Fruit fly (Drosophila melanogaster): Measurements from ENCODE around the gene Rh4.

The Rh4 gene

dm6 chr3L:16865123-16865831 lies 3.0 kb upstream of the Rh4 start, which contains the start of gene Lmpt:
Gene Lmpt, plus strand, starts transcription at chr3L:16865295.
- peak; percentile 11 for TF ChIP-seq Mnt (GFP tag; optimal IDR thresholded peaks at IDR 0.05)
- no peak for TF ChIP-seq toe (GFP tag; optimal IDR thresholded peaks at IDR 0.05)
- no peak for TF ChIP-seq CG1620 (GFP tag; optimal IDR thresholded peaks at IDR 0.05)
- no peak for TF ChIP-seq pad (GFP tag; optimal IDR thresholded peaks at IDR 0.05)
- no peak for TF ChIP-seq Clk (GFP tag; optimal IDR thresholded peaks at IDR 0.05)
- TF ChIP-seq CG5204 (GFP tag; optimal IDR thresholded peaks at IDR 0.05) = no peak
- peak; percentile 30 for TF ChIP-seq CG7101 (tag; optimal IDR thresholded peaks at IDR 0.05)
- no peak for TF ChIP-seq CG11617 (GFP tag; optimal IDR thresholded peaks at IDR 0.05)
- TF ChIP-seq cic (GFP tag; optimal IDR thresholded peaks at IDR 0.05) = no peak
- TF ChIP-seq CG7045 (GFP tag; optimal IDR thresholded peaks at IDR 0.05) = no peak
- no peak for TF ChIP-seq kay (GFP tag; ENCODE audit: borderline replicate concordance)
- no peak for TF ChIP-seq CG33017 (tag; optimal IDR thresholded peaks at IDR 0.05)
- TF ChIP-seq CG14711 (tag; optimal IDR thresholded peaks at IDR 0.05) = no peak
- peak; percentile 34 for TF ChIP-seq bab1 (GFP tag; optimal IDR thresholded peaks at IDR 0.05)
- no peak for TF ChIP-seq tj (GFP tag; optimal IDR thresholded peaks at IDR 0.05)
- no peak for TF ChIP-seq Hr96 (GFP tag; optimal IDR thresholded peaks at IDR 0.05)
- TF ChIP-seq cnc (optimal IDR thresholded peaks at IDR 0.05) = no peak
- no peak for TF ChIP-seq CG12768 (GFP tag; optimal IDR thresholded peaks at IDR 0.05)
- TF ChIP-seq Crg-1 (GFP tag; optimal IDR thresholded peaks at IDR 0.05) = no peak
- no peak for TF ChIP-seq ovo (GFP tag; optimal IDR thresholded peaks at IDR 0.05)

DNA sequence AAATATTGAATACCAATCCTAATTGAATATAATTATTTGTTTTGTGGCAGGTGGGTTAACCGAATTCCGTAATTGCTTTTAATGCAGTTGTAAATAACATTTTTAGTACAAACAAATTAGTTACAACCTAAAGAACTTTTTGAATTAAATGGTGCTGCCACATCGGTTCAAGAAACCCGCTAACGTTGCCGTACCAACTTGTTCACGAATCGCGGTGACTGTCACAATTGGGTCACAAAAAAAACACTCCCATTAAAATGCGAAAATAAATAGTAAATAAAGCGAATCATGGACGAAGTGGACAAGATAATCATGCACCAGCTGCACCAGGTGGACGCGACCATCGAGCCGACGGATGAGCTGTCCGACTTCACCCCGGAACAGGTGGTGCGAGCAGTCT lies 641 bp upstream of the Rh4 start, which contains the start of gene CG9951:
Gene CG9951 (plus strand): TSS at position 207 of the 400 bp plus-strand sequence.
- TF ChIP-seq ovo (GFP tag; optimal IDR thresholded peaks at IDR 0.05) (no peak), bab1 (GFP tag; optimal IDR thresholded peaks at IDR 0.05) (peak; percentile 6)

DNA sequence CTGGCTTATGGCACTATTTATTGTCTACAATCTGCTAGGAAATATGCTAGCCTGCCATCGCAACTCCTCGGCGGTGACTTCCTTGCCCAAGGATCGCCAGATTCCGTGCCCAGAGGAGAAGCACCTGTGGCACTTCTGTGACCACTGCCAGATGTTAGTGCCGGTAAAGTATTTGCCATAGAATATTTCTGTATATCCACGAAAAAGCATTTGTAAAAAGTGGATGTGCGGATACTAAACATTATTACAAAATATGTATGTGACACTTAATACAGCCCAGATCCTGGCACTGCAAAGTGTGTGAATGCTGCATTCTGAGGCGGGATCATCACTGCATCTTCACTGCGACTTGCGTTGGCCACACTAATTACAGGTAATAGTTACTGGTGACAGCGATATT lies 1.4 kb downstream of the Rh4 start:
- TF ChIP-seq toe (GFP tag; optimal IDR thresholded peaks at IDR 0.05) = no peak
- TF ChIP-seq CG1620 (GFP tag; optimal IDR thresholded peaks at IDR 0.05) = no peak
- TF ChIP-seq CG11617 (GFP tag; optimal IDR thresholded peaks at IDR 0.05) = no peak
- TF ChIP-seq bab1 (GFP tag; optimal IDR thresholded peaks at IDR 0.05) = no peak
- no peak for TF ChIP-seq Crg-1 (GFP tag; optimal IDR thresholded peaks at IDR 0.05)
- no peak for TF ChIP-seq CG7045 (GFP tag; optimal IDR thresholded peaks at IDR 0.05)
- TF ChIP-seq kay (GFP tag; ENCODE audit: borderline replicate concordance) = no peak
- no peak for TF ChIP-seq ovo (GFP tag; optimal IDR thresholded peaks at IDR 0.05)
- no peak for TF ChIP-seq CG5204 (GFP tag; optimal IDR thresholded peaks at IDR 0.05)
- TF ChIP-seq pad (GFP tag; optimal IDR thresholded peaks at IDR 0.05) = no peak
- TF ChIP-seq CG12768 (GFP tag; optimal IDR thresholded peaks at IDR 0.05) = no peak
- TF ChIP-seq Mnt (GFP tag; optimal IDR thresholded peaks at IDR 0.05) = no peak
- no peak for TF ChIP-seq Clk (GFP tag; optimal IDR thresholded peaks at IDR 0.05)
- no peak for TF ChIP-seq CG7101 (tag; optimal IDR thresholded peaks at IDR 0.05)
- no peak for TF ChIP-seq CG33017 (tag; optimal IDR thresholded peaks at IDR 0.05)

DNA sequence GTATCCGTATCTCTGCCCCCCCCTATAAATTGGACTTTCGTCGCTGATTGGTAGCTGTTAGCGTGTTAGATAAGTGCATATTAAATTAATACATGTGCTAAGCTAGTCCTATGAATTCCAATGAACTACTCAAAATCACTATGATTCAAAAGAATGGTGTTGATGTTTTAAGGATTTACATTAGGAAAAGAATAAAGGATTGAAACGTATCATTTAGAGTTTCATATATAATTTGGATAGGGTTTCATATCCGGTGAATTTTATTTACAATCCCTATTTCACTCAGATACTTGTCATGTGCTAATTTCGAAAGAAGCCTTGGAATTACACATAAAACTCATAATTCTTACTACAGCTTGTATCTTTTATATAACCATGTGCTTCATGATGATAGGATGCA lies 2.0 kb downstream of the Rh4 start, which contains the start of gene CG13029:
Gene CG13029 (plus strand): TSS at position 301 of the 400 bp plus-strand sequence.
- no peak for TF ChIP-seq Mnt (GFP tag; optimal IDR thresholded peaks at IDR 0.05)
- TF ChIP-seq kay (GFP tag; ENCODE audit: borderline replicate concordance) = no peak
- no peak for TF ChIP-seq tj (GFP tag; optimal IDR thresholded peaks at IDR 0.05)
- no peak for TF ChIP-seq cnc (optimal IDR thresholded peaks at IDR 0.05)
- TF ChIP-seq CG7045 (GFP tag; optimal IDR thresholded peaks at IDR 0.05) = no peak
- TF ChIP-seq bab1 (GFP tag; optimal IDR thresholded peaks at IDR 0.05) = no peak
- TF ChIP-seq Crg-1 (GFP tag; optimal IDR thresholded peaks at IDR 0.05) = no peak
- TF ChIP-seq pad (GFP tag; optimal IDR thresholded peaks at IDR 0.05) = no peak
- TF ChIP-seq CG33017 (tag; optimal IDR thresholded peaks at IDR 0.05) = no peak
- no peak for TF ChIP-seq Clk (GFP tag; optimal IDR thresholded peaks at IDR 0.05)
- TF ChIP-seq CG7101 (tag; optimal IDR thresholded peaks at IDR 0.05) = no peak
- no peak for TF ChIP-seq cic (GFP tag; optimal IDR thresholded peaks at IDR 0.05)
- no peak for TF ChIP-seq CG14711 (tag; optimal IDR thresholded peaks at IDR 0.05)

DNA sequence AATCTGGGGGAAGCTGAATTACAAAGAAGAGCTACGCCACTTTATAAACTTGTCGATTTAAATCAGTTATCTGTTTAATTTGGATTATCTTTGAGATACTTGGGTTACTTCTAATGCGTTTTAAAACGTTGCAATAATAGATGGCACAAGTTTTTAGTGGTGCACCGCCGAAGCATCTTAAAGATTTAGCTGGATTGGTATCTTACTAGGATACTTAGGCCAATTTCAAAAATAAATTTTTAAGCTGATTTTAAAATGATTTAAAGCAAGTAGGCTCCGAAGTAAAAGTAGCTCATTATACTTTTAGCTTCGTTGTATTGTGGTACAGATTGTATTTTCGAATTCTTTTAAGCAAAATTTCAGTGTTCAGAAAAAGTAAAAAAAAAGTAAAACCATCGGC lies 3.5 kb downstream of the Rh4 start, which contains the start of gene sinah:
Gene sinah (plus strand): TSS at position 301 of the 400 bp plus-strand sequence.
- TF ChIP-seq Crg-1 (GFP tag; optimal IDR thresholded peaks at IDR 0.05) (no peak), tj (GFP tag; optimal IDR thresholded peaks at IDR 0.05) (no peak), toe (GFP tag; optimal IDR thresholded peaks at IDR 0.05) (no peak), bab1 (GFP tag; optimal IDR thresholded peaks at IDR 0.05) (no peak), pad (GFP tag; optimal IDR thresholded peaks at IDR 0.05) (no peak), cic (GFP tag; optimal IDR thresholded peaks at IDR 0.05) (no peak), CG1620 (GFP tag; optimal IDR thresholded peaks at IDR 0.05) (no peak), CG7045 (GFP tag; optimal IDR thresholded peaks at IDR 0.05) (no peak), CG7101 (tag; optimal IDR thresholded peaks at IDR 0.05) (no peak), CG11617 (GFP tag; optimal IDR thresholded peaks at IDR 0.05) (no peak), CG33017 (tag; optimal IDR thresholded peaks at IDR 0.05) (no peak), cnc (optimal IDR thresholded peaks at IDR 0.05) (no peak), CG12768 (GFP tag; optimal IDR thresholded peaks at IDR 0.05) (no peak), Clk (GFP tag; optimal IDR thresholded peaks at IDR 0.05) (no peak), kay (GFP tag; ENCODE audit: borderline replicate concordance) (no peak), ovo (GFP tag; optimal IDR thresholded peaks at IDR 0.05) (no peak), CG5204 (GFP tag; optimal IDR thresholded peaks at IDR 0.05) (no peak), Hr96 (GFP tag; optimal IDR thresholded peaks at IDR 0.05) (no peak), CG14711 (tag; optimal IDR thresholded peaks at IDR 0.05) (no peak)

- TF ChIP-seq CG11617 (GFP tag; optimal IDR thresholded peaks at IDR 0.05) (no peak), CG5204 (GFP tag; optimal IDR thresholded peaks at IDR 0.05) (no peak), cnc (optimal IDR thresholded peaks at IDR 0.05) (no peak), pad (GFP tag; optimal IDR thresholded peaks at IDR 0.05) (no peak), CG1620 (GFP tag; optimal IDR thresholded peaks at IDR 0.05) (no peak), toe (GFP tag; optimal IDR thresholded peaks at IDR 0.05) (no peak), bab1 (GFP tag; optimal IDR thresholded peaks at IDR 0.05) (no peak), Clk (GFP tag; optimal IDR thresholded peaks at IDR 0.05) (no peak)
These were observed 7.0 kb downstream of the Rh4 start for dm6 chr3L:16855287-16855686.

Measured in whole organism, adult.